Worm (Caenorhabditis elegans) whole organism, L2 larva: Measurements from ENCODE around the gene oma-2.

Experiments used
- nhr-237 ChIP-seq: fragments of 150-350 bp; optimal IDR thresholded peaks from 2 replicates; lab custom pipeline; 2014; ENCODE audit warnings: missing biosample characterization, missing genetic modification characterization
- snpc-4 ChIP-seq: fragments of 150-350 bp; optimal IDR thresholded peaks from 2 replicates; lab custom pipeline; 2014; ENCODE audit warnings: missing biosample characterization, missing genetic modification characterization

DNA sequence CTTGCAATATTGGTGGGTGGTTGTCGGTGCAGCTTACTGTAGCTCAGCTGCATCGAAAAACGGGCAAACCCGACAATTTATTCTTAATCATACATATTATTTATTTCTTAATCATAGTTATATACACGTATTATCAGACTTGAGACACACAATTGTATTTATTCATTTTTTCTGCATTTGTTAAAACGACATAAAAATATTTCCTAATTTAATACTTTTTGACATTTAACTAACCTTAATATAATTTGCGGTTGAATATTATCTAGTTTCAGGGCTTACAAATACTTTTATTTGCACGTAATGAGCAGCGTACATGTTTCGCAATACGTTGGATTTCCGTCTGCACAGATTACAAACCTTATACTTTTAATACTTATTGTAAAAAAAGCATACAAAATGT is 29.1 kb downstream of the oma-2 start, which contains the start of gene str-138:
- TF ChIP-seq nhr-237 (tag; lab: Kevin White, UChicago) (no peak), snpc-4 (tag; lab: Kevin White, UChicago) (no peak)
